Worm (Caenorhabditis elegans): Measurements from ENCODE around the gene dct-15.
"Not testable (repeated sequence)": the region's sequence is repeated elsewhere in the genome, so short reads cannot be mapped to it uniquely, and the experiment has no call there.

Gene dct-15

ce11 chrIV:9840984-9841590 lies 30.6 kb upstream of the dct-15 start, which contains the start of the genes kin-24 and msp-56:
Gene kin-24 (minus strand): TSS chrIV:9841084.
Gene msp-56 (plus strand): TSS chrIV:9841540.
- no peak for TF ChIP-seq mls-2 (tag; optimal IDR thresholded peaks at IDR 0.05)
- no peak for TF ChIP-seq cnd-1 (tag; optimal IDR thresholded peaks at IDR 0.05)
- no peak for TF ChIP-seq blmp-1 (tag; optimal IDR thresholded peaks at IDR 0.05)
- TF ChIP-seq drap-1 (GFP tag; optimal IDR thresholded peaks at IDR 0.05): no peak

DNA sequence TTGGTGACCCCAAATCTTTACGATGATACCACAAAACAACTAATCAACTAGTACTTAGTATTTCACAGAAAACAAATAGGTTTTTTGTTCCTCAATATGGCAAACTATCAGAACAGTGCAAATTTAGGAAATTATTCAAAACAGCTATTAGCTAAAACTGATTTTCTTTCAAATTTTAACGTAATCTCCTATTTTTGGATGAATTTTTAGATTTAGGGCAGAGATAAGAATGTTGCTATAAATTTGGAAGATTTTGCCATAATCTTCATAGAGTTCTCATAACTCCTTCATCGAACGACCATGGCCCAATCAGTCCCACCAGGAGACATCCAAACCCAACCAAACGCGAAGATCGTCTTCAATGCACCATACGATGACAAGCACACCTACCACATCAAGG lies 26.8 kb upstream of the dct-15 start, which contains the start of gene msp-10:
Gene msp-10, plus strand, starts transcription at position 301 of the 400 bp plus-strand sequence.
- TF ChIP-seq ceh-43 (GFP tag; optimal IDR thresholded peaks at IDR 0.05); elt-1 (tag; optimal IDR thresholded peaks at IDR 0.05; ENCODE audit: borderline replicate concordance, insufficient read depth); pha-4 (tag; optimal IDR thresholded peaks at IDR 0.05): not testable (repeated sequence)

DNA sequence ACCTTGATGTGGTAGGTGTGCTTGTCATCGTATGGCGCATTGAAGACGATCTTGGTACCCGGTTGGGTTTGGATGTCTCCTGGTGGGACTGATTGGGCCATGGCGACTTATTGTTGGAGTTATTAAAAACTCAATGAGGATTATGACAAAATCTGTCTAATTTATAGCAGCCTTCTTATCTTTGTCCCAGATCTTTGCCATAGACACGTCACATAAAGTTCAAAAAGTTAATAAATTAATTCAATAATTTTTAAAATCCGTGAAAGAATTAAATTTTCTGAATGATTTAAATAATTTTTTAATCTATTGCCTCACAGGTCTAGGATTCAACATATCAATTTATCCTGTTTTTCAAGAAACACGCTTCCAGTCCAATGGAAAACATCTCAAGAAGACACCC lies 25.8 kb upstream of the dct-15 start, which contains the start of gene msp-81:
Gene msp-81, minus strand, starts transcription at position 101 of the 400 bp plus-strand sequence.
- TF ChIP-seq hlh-1 (tag; optimal IDR thresholded peaks at IDR 0.05): no peak
- no peak for TF ChIP-seq ceh-39 (tag; optimal IDR thresholded peaks at IDR 0.05)
- no peak for TF ChIP-seq ces-1 (GFP tag; optimal IDR thresholded peaks at IDR 0.05)
- no peak for TF ChIP-seq ceh-83 (GFP tag; optimal IDR thresholded peaks at IDR 0.05)
- TF ChIP-seq flh-1 (GFP tag; optimal IDR thresholded peaks at IDR 0.05): no peak
- no peak for TF ChIP-seq nhr-76 (tag; optimal IDR thresholded peaks at IDR 0.05)
- no peak for TF ChIP-seq ztf-11 (tag; optimal IDR thresholded peaks at IDR 0.05)
- no peak for TF ChIP-seq ceh-43 (GFP tag; optimal IDR thresholded peaks at IDR 0.05)
- TF ChIP-seq sem-2 (GFP tag; optimal IDR thresholded peaks at IDR 0.05): no peak
- TF ChIP-seq snpc-4 (tag; optimal IDR thresholded peaks at IDR 0.05): no peak
- TF ChIP-seq mab-5 (tag; optimal IDR thresholded peaks at IDR 0.05): no peak

DNA sequence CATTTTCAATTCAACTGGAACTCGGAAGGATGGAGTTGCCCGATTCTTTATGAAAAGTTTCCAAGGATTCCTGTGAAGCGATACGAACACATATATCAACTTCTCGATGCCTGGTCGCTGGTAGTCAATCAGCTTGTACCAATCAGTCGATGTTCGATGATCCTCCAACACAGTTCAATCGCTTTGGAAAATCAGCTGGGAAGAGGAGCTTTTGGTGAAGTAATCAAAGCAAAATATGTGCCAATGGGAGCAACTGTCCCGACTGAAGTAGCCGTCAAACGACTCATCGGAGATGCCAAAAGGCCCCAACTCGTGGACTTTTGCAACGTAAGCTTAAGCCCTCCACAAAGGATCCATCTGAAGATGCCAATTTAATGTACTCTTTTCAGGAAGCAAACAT lies 22.8 kb upstream of the dct-15 start:
- TF ChIP-seq snpc-4 (tag; optimal IDR thresholded peaks at IDR 0.05): no peak
- TF ChIP-seq mls-2 (tag; optimal IDR thresholded peaks at IDR 0.05): no peak
- no peak for TF ChIP-seq sptf-1 (tag; optimal IDR thresholded peaks at IDR 0.05)
- TF ChIP-seq nhr-2 (tag; optimal IDR thresholded peaks at IDR 0.05): no peak
- no peak for TF ChIP-seq blmp-1 (tag; optimal IDR thresholded peaks at IDR 0.05)
- TF ChIP-seq M03D4.4 (tag; optimal IDR thresholded peaks at IDR 0.05): no peak
- TF ChIP-seq ceh-39 (tag; optimal IDR thresholded peaks at IDR 0.05): no peak
- no peak for TF ChIP-seq mep-1 (tag; optimal IDR thresholded peaks at IDR 0.05)

ce11 chrIV:9832586-9832985 lies 22.1 kb upstream of the dct-15 start, which contains the start of gene kin-21:
Gene kin-21 (plus strand): TSS chrIV:9832886.
- TF ChIP-seq ham-2 (GFP tag; optimal IDR thresholded peaks at IDR 0.05) (no peak), ces-1 (GFP tag; optimal IDR thresholded peaks at IDR 0.05) (no peak), pha-4 (tag; optimal IDR thresholded peaks at IDR 0.05) (no peak), ceh-39 (tag; optimal IDR thresholded peaks at IDR 0.05) (no peak), ztf-11 (tag; optimal IDR thresholded peaks at IDR 0.05) (no peak), nhr-237 (tag; optimal IDR thresholded peaks at IDR 0.05) (no peak), unc-39 (tag; optimal IDR thresholded peaks at IDR 0.05) (no peak), nhr-2 (tag; optimal IDR thresholded peaks at IDR 0.05) (no peak), cnd-1 (tag; optimal IDR thresholded peaks at IDR 0.05) (no peak), blmp-1 (tag; optimal IDR thresholded peaks at IDR 0.05) (no peak), lin-32 (GFP tag; optimal IDR thresholded peaks at IDR 0.05) (no peak), nhr-12 (tag; optimal IDR thresholded peaks at IDR 0.05) (no peak)

ce11 chrIV:9825196-9825744 lies 14.7 kb upstream of the dct-15 start, which contains the start of gene mtr-4:
Gene mtr-4 (plus strand): TSS chrIV:9825694.
- TF ChIP-seq ceh-39 (tag; optimal IDR thresholded peaks at IDR 0.05): no peak
- TF ChIP-seq lin-32 (GFP tag; optimal IDR thresholded peaks at IDR 0.05): no peak
- no peak for TF ChIP-seq flh-1 (GFP tag; optimal IDR thresholded peaks at IDR 0.05)
- no peak for TF ChIP-seq ceh-83 (GFP tag; optimal IDR thresholded peaks at IDR 0.05)
- TF ChIP-seq unc-120 (tag; optimal IDR thresholded peaks at IDR 0.05; ENCODE audit: poor library complexity, severe bottlenecking): no peak
- no peak for TF ChIP-seq elt-1 (tag; optimal IDR thresholded peaks at IDR 0.05; ENCODE audit: borderline replicate concordance, insufficient read depth)
- no peak for TF ChIP-seq drap-1 (GFP tag; optimal IDR thresholded peaks at IDR 0.05)
- no peak for TF ChIP-seq nhr-237 (tag; optimal IDR thresholded peaks at IDR 0.05)
